Fruit fly (Drosophila melanogaster): ENCODE measurements around the gene CG8360.

Gene CG8360

DNA sequence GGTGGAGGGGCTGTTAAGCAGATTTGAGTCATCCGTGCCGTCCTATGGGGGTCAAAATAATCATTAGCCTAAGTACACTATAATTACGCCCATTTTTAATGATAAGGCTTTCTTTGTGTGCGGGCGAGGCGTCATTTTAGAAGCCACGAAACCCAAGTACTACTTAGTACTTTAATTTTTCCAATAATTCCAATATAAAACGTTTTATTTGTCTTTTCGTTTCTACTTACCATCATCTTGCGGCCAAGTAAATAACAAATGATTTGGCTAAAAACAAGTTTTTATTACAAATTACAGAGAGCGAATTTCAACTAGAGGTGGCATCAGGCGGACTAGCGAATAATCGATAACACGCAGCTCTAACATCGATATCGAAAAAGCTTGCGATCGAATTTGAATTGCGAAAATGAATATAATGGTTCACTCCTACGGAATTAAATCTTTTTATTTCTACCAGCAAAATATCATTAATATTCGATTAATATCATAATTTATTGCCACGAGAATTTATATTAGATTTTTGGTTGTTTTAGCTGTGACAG is 7.7 kb downstream of the CG8360 start, which contains the start of gene Snx6 (continued):
- TF ChIP-seq CG9876 (GFP tag; optimal IDR thresholded peaks at IDR 0.05) (no peak), fd96Cb (tag; optimal IDR thresholded peaks at IDR 0.05) (no peak), bbx (GFP tag; IDR thresholded peaks at IDR 0.05; ENCODE audit: partially characterized antibody) (peak; percentile 70), Dll (GFP tag; IDR thresholded peaks at IDR 0.05; ENCODE audit: partially characterized antibody) (peak; percentile 85), pita (GFP tag; optimal IDR thresholded peaks at IDR 0.05) (no peak), tna (GFP tag; IDR thresholded peaks at IDR 0.05; ENCODE audit: partially characterized antibody) (0 out of 2 replicates have a peak, but pooled peaks have one; percentile 39), knrl (GFP tag; IDR thresholded peaks at IDR 0.05; ENCODE audit: partially characterized antibody) (peak; percentile 40; the same call in 1 of the 3 replicates), vnd (GFP tag; IDR thresholded peaks at IDR 0.05; ENCODE audit: partially characterized antibody) (peak; percentile 63; the same call in 2 of the 3 replicates), YL-1 (GFP tag; optimal IDR thresholded peaks at IDR 0.05) (peak; percentile 14), CG16815 (GFP tag; optimal IDR thresholded peaks at IDR 0.05) (no peak), vvl (GFP tag; IDR thresholded peaks at IDR 0.05) (no peak), CG10267 (tag; optimal IDR thresholded peaks at IDR 0.05) (peak; percentile 26), CG6854 (GFP tag; optimal IDR thresholded peaks at IDR 0.05) (no peak), MESR4 (GFP tag; optimal IDR thresholded peaks at IDR 0.05) (peak; percentile 50)

DNA sequence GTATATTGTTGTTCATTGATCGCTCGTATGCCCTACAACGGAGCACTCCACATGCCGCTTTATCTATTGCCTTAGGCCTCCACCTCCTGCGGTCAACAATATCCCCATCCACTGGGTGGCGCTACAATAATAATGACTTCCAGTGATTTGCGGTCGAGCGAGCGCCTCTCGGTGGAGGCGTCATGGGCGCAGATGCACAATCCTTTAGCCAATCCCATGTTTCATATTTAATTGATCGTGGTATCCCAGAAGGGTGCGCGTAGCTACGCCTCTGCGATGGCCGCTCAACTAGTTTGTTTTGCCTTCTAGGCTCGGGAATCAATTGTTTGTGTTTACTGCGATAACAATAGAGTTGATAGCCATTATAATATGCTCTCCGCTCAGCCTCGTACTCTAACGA is 16.4 kb downstream of the CG8360 start:
- TF ChIP-seq CG8924 (tag; optimal IDR thresholded peaks at IDR 0.05) (no peak), Sox100B (GFP tag; optimal IDR thresholded peaks at IDR 0.05) (no peak), fru (optimal IDR thresholded peaks at IDR 0.05) (no peak), al (GFP tag; IDR thresholded peaks at IDR 0.05) (0 out of 2 replicates have a peak, but pooled peaks have one; percentile 16), CG32532 (GFP tag; IDR thresholded peaks at IDR 0.05) (peak; percentile 26; the same call in 1 of the 2 replicates), Scr (GFP tag; IDR thresholded peaks at IDR 0.05; ENCODE audit: partially characterized antibody) (no peak), sens (GFP tag) (peak; percentile 47), CG7839 (tag; optimal IDR thresholded peaks at IDR 0.05) (no peak), E2f2 (GFP tag; IDR thresholded peaks at IDR 0.05) (no peak), hkb (optimal IDR thresholded peaks at IDR 0.05) (no peak), hkb (GFP tag; IDR thresholded peaks at IDR 0.05) (no peak), Hr39 (optimal IDR thresholded peaks at IDR 0.05) (no peak), ssp (GFP tag; IDR thresholded peaks at IDR 0.05) (no peak), H15 (GFP tag; IDR thresholded peaks at IDR 0.05) (no peak), CG3838 (GFP tag; optimal IDR thresholded peaks at IDR 0.05) (no peak), ken (GFP tag; IDR thresholded peaks at IDR 0.05) (no peak), zfh2 (GFP tag; optimal IDR thresholded peaks at IDR 0.05) (no peak), Nf-YB (GFP tag; optimal IDR thresholded peaks at IDR 0.05) (no peak), CG15269 (tag; optimal IDR thresholded peaks at IDR 0.05) (no peak), ci (GFP tag; IDR thresholded peaks at IDR 0.05) (0 out of 3 replicates have a peak, but pooled peaks have one; percentile 25), CG4820 (GFP tag; optimal IDR thresholded peaks at IDR 0.05) (no peak), Abd-B (GFP tag; optimal IDR thresholded peaks at IDR 0.05) (no peak), CG7271 (tag; optimal IDR thresholded peaks at IDR 0.05) (no peak), Trl (optimal IDR thresholded peaks at IDR 0.05) (no peak), Trl (GFP tag; optimal IDR thresholded peaks at IDR 0.05) (no peak), B-H2 (GFP tag; optimal IDR thresholded peaks at IDR 0.05) (no peak), CG10431 (GFP tag; optimal IDR thresholded peaks at IDR 0.05) (no peak), nerfin-2 (GFP tag; IDR thresholded peaks at IDR 0.05; ENCODE audit: partially characterized antibody) (no peak), CG31365 (tag; optimal IDR thresholded peaks at IDR 0.05) (no peak), bsh (GFP tag; optimal IDR thresholded peaks at IDR 0.05) (peak in 1 of 2 experiments; percentile 37), hth (optimal IDR thresholded peaks at IDR 0.05) (no peak), Mes4 (GFP tag; optimal IDR thresholded peaks at IDR 0.05) (no peak), tll (GFP tag; optimal IDR thresholded peaks at IDR 0.05) (no peak), CG12391 (tag; optimal IDR thresholded peaks at IDR 0.05) (no peak), Atf3 (GFP tag; optimal IDR thresholded peaks at IDR 0.05) (no peak), da (GFP tag; optimal IDR thresholded peaks at IDR 0.05) (no peak), CG34224 (GFP tag; IDR thresholded peaks at IDR 0.05; ENCODE audit: partially characterized antibody) (no peak)
